Worm (Caenorhabditis elegans): Measurements from ENCODE around the gene mip-2.

Gene mip-2

ce11 chrV:13678542-13678941 is 6.8 kb upstream of the mip-2 start, which contains the start of the genes tag-65 and ccz-1 (continued):
- TF ChIP-seq grh-1 (GFP tag; IDR thresholded peaks at IDR 0.05) (peak; percentile 88), C16A3.4 (tag; optimal IDR thresholded peaks at IDR 0.05) (peak; percentile 87), nhr-237 (tag; optimal IDR thresholded peaks at IDR 0.05) (peak; percentile 41), xbp-1 (tag; optimal IDR thresholded peaks at IDR 0.05) (peak; percentile 87), sup-37 (GFP tag; optimal IDR thresholded peaks at IDR 0.05) (peak; percentile 66), lir-3 (tag; optimal IDR thresholded peaks at IDR 0.05; ENCODE audit: poor library complexity) (peak; percentile 66), zag-1 (tag; optimal IDR thresholded peaks at IDR 0.05) (peak; percentile 65), snu-23 (GFP tag; optimal IDR thresholded peaks at IDR 0.05) (peak; percentile 94), ztf-11 (tag; optimal IDR thresholded peaks at IDR 0.05) (peak in 1 of 2 experiments; percentile 75), nhr-84 (tag; optimal IDR thresholded peaks at IDR 0.05) (no peak), unc-98 (GFP tag; IDR thresholded peaks at IDR 0.05) (no peak), aly-2 (tag; optimal IDR thresholded peaks at IDR 0.05) (peak; percentile 87), C34B4.2 (tag; optimal IDR thresholded peaks at IDR 0.05) (peak; percentile 30), lin-13 (GFP tag; optimal IDR thresholded peaks at IDR 0.05) (peak; percentile 84), nhr-28 (tag; optimal IDR thresholded peaks at IDR 0.05) (no peak), unc-30 (tag; optimal IDR thresholded peaks at IDR 0.05) (no peak), snpc-4 (tag; optimal IDR thresholded peaks at IDR 0.05) (peak; percentile 89), efl-3 (GFP tag; optimal IDR thresholded peaks at IDR 0.05) (peak; percentile 26), nhr-90 (tag; optimal IDR thresholded peaks at IDR 0.05; ENCODE audit: poor library complexity) (peak; percentile 94), elt-2 (tag; optimal IDR thresholded peaks at IDR 0.05) (peak; percentile 62), nhr-19 (GFP tag; conservative IDR thresholded peaks at IDR 0.05) (peak; percentile 95), unc-62 (GFP tag; optimal IDR thresholded peaks at IDR 0.05) (no peak), fkh-8 (tag; optimal IDR thresholded peaks at IDR 0.05) (peak; percentile 84), nhr-71 (tag; optimal IDR thresholded peaks at IDR 0.05) (peak; percentile 96), ceh-8 (GFP tag; optimal IDR thresholded peaks at IDR 0.05) (peak; percentile 84), nhr-76 (tag; optimal IDR thresholded peaks at IDR 0.05) (no peak), swsn-7 (tag; optimal IDR thresholded peaks at IDR 0.05) (peak; percentile 94), ces-1 (GFP tag; optimal IDR thresholded peaks at IDR 0.05) (no peak), isw-1 (GFP tag; IDR thresholded peaks at IDR 0.05) (peak; percentile 86), fos-1 (tag; optimal IDR thresholded peaks at IDR 0.05) (peak; percentile 85), Y116A8C.19 (tag; optimal IDR thresholded peaks at IDR 0.05; ENCODE audit: borderline replicate concordance) (no peak), hlh-17 (GFP tag; optimal IDR thresholded peaks at IDR 0.05; ENCODE audit: borderline replicate concordance) (no peak), F16B12.6 (tag; optimal IDR thresholded peaks at IDR 0.05) (peak; percentile 54), zip-4 (GFP tag; optimal IDR thresholded peaks at IDR 0.05) (peak; percentile 66), skn-1 (tag; optimal IDR thresholded peaks at IDR 0.05) (peak; percentile 84), hpl-2 (GFP tag; optimal IDR thresholded peaks at IDR 0.05) (peak; percentile 8), egl-27 (tag; optimal IDR thresholded peaks at IDR 0.05) (no peak), lin-15B (tag; optimal IDR thresholded peaks at IDR 0.05) (peak; percentile 74), dpl-1 (GFP tag; optimal IDR thresholded peaks at IDR 0.05) (peak; percentile 82 to 94 (median 86)), mab-9 (GFP tag; IDR thresholded peaks at IDR 0.05) (peak; percentile 58; the same call in 1 of the 2 replicates), aha-1 (tag; optimal IDR thresholded peaks at IDR 0.05) (peak; percentile 61), nhr-77 (tag; optimal IDR thresholded peaks at IDR 0.05) (peak; percentile 67), blmp-1 (tag; optimal IDR thresholded peaks at IDR 0.05) (peak; percentile 82)

- no peak for TF ChIP-seq C16A3.4 (tag; optimal IDR thresholded peaks at IDR 0.05)
- no peak for TF ChIP-seq ceh-82 (tag; optimal IDR thresholded peaks at IDR 0.05)
- TF ChIP-seq lin-13 (GFP tag; optimal IDR thresholded peaks at IDR 0.05), result no peak
- no peak for TF ChIP-seq Y116A8C.19 (tag; optimal IDR thresholded peaks at IDR 0.05; ENCODE audit: borderline replicate concordance)
- no peak for TF ChIP-seq skn-1 (tag; optimal IDR thresholded peaks at IDR 0.05)
- no peak for TF ChIP-seq nhr-76 (tag; optimal IDR thresholded peaks at IDR 0.05)
- TF ChIP-seq snu-23 (GFP tag; optimal IDR thresholded peaks at IDR 0.05), result no peak
- no peak for TF ChIP-seq unc-62 (GFP tag; optimal IDR thresholded peaks at IDR 0.05)
- no peak for TF ChIP-seq nhr-47 (tag; optimal IDR thresholded peaks at IDR 0.05)
- TF ChIP-seq hpl-2 (GFP tag; optimal IDR thresholded peaks at IDR 0.05), result no peak
These were observed 2.6 kb downstream of the mip-2 start for ce11 chrV:13669170-13669569.

Data from whole organism, L1 larva.